Worm (Caenorhabditis elegans) whole organism, L2 larva: ENCODE data around the gene C49G7.12.

ENCODE experiments used
- F13H6.1 ChIP-seq: sonication (generic microtip); optimal IDR thresholded peaks from 2 replicates; lab custom pipeline; 2016; ENCODE audit warnings: missing genetic modification characterization, missing compliant biosample characterization
- R02D3.7 ChIP-seq: fragments of 150-350 bp; optimal IDR thresholded peaks from 2 replicates; lab custom pipeline; 2014; ENCODE audit warnings: missing biosample characterization, missing genetic modification characterization
- Y55F3AM.14 ChIP-seq: fragments of 200-800 bp; sonication (Bioruptor generic); optimal IDR thresholded peaks from 2 replicates; lab custom pipeline; 2018; ENCODE audit warnings: mild to moderate bottlenecking, missing genetic modification characterization, missing compliant biosample characterization
- ZK546.5 ChIP-seq: sonication (generic microtip); optimal IDR thresholded peaks from 2 replicates; lab custom pipeline; 2017; ENCODE audit warnings: missing biosample characterization, missing genetic modification characterization
- alr-1 ChIP-seq: fragments of 150-350 bp; optimal IDR thresholded peaks from 2 replicates; lab custom pipeline; 2014; ENCODE audit warnings: missing biosample characterization, missing genetic modification characterization
- aly-2 ChIP-seq: fragments of 150-350 bp; optimal IDR thresholded peaks from 2 replicates; lab custom pipeline; 2014; ENCODE audit warnings: missing biosample characterization, missing genetic modification characterization
- ama-1 ChIP-seq: fragments of 150-350 bp; optimal IDR thresholded peaks from 2 replicates; lab custom pipeline; 2018; ENCODE audit warnings: inconsistent platforms
- blmp-1 ChIP-seq: sonication (generic microtip); optimal IDR thresholded peaks from 2 replicates; lab custom pipeline; 2017; ENCODE audit warnings: missing genetic modification characterization, mild to moderate bottlenecking, missing compliant biosample characterization, antibody characterized with exemption, moderate library complexity; ENCODE audit not compliant: insufficient read depth
- ceh-16 ChIP-seq: fragments of 150-350 bp; optimal IDR thresholded peaks from 2 replicates; lab custom pipeline; 2014; ENCODE audit warnings: missing biosample characterization, missing genetic modification characterization
- ceh-82 ChIP-seq: fragments of 150-350 bp; optimal IDR thresholded peaks from 2 replicates; lab custom pipeline; 2014; ENCODE audit warnings: missing biosample characterization, missing genetic modification characterization
- crh-2 ChIP-seq: sonication (generic microtip); optimal IDR thresholded peaks from 2 replicates; lab custom pipeline; 2017; ENCODE audit warnings: missing biosample characterization, missing genetic modification characterization
- dmd-4 ChIP-seq: sonication (generic microtip); optimal IDR thresholded peaks from 2 replicates; lab custom pipeline; 2017; ENCODE audit warnings: missing biosample characterization, missing genetic modification characterization
- elt-1 ChIP-seq: fragments of 150-350 bp; optimal IDR thresholded peaks from 2 replicates; lab custom pipeline; 2014; ENCODE audit warnings: missing biosample characterization, missing genetic modification characterization
- elt-3 ChIP-seq: sonication (generic microtip); optimal IDR thresholded peaks from 2 replicates; lab custom pipeline; 2017; ENCODE audit warnings: missing biosample characterization, missing genetic modification characterization
- gmeb-1 ChIP-seq: fragments of 150-350 bp; optimal IDR thresholded peaks from 2 replicates; lab custom pipeline; 2014; ENCODE audit warnings: missing biosample characterization, missing genetic modification characterization
- lin-11 ChIP-seq: fragments of 150-350 bp; sonication (generic microtip); optimal IDR thresholded peaks from 2 replicates; lab custom pipeline; 2014; ENCODE audit warnings: missing biosample characterization, missing genetic modification characterization, inconsistent platforms, mixed read lengths
- lin-13 ChIP-seq: fragments of 150-350 bp; optimal IDR thresholded peaks from 2 replicates; lab custom pipeline; 2014; ENCODE audit warnings: missing biosample characterization, missing genetic modification reagents, missing genetic modification characterization
- lin-39 ChIP-seq: fragments of 150-350 bp; optimal IDR thresholded peaks from 2 replicates; lab custom pipeline; 2014; ENCODE audit warnings: missing biosample characterization, missing genetic modification reagents, missing genetic modification characterization
- lsy-2 ChIP-seq, 2 experiments: fragments of 150-350 bp in 1 of 2; sonication (generic microtip) in 1 of 2; optimal IDR thresholded peaks; 2 replicates each; lab custom pipeline; 2014 to 2017; ENCODE audit warnings: missing biosample characterization in 2 of 2, missing genetic modification characterization in 2 of 2
- mab-5 ChIP-seq: fragments of 150-350 bp; optimal IDR thresholded peaks from 2 replicates; lab custom pipeline; 2014; ENCODE audit warnings: missing biosample characterization, missing genetic modification characterization
- mbf-1 ChIP-seq: sonication (generic microtip); optimal IDR thresholded peaks from 2 replicates; lab custom pipeline; 2017; ENCODE audit warnings: missing biosample characterization, missing genetic modification characterization
- mdl-1 ChIP-seq, 2 experiments: fragments of 150-350 bp in 1 of 2; sonication (generic microtip) in 1 of 2; optimal IDR thresholded peaks; 2 replicates each; lab custom pipeline; 2017; ENCODE audit warnings: missing biosample characterization in 2 of 2, missing genetic modification characterization in 2 of 2
- nhr-10 ChIP-seq: sonication (generic microtip); optimal IDR thresholded peaks from 2 replicates; lab custom pipeline; 2017; ENCODE audit warnings: missing biosample characterization, missing genetic modification characterization
- nhr-11 ChIP-seq: fragments of 150-350 bp; optimal IDR thresholded peaks from 2 replicates; lab custom pipeline; 2014; ENCODE audit warnings: missing biosample characterization, missing genetic modification characterization
- nhr-12 ChIP-seq: fragments of 150-350 bp; optimal IDR thresholded peaks from 2 replicates; lab custom pipeline; 2014; ENCODE audit warnings: missing biosample characterization, missing genetic modification characterization
- nhr-21 ChIP-seq: fragments of 150-350 bp; optimal IDR thresholded peaks from 2 replicates; lab custom pipeline; 2014; ENCODE audit warnings: missing biosample characterization, missing genetic modification characterization
- nhr-23 ChIP-seq: fragments of 150-350 bp; optimal IDR thresholded peaks from 2 replicates; lab custom pipeline; 2014; ENCODE audit warnings: missing biosample characterization, missing genetic modification reagents, missing genetic modification characterization
- nhr-237 ChIP-seq: fragments of 150-350 bp; optimal IDR thresholded peaks from 2 replicates; lab custom pipeline; 2014; ENCODE audit warnings: missing biosample characterization, missing genetic modification characterization
- nhr-25 ChIP-seq: fragments of 150-350 bp; sonication (generic microtip); optimal IDR thresholded peaks from 3 replicates; lab custom pipeline; 2014; ENCODE audit warnings: missing biosample characterization, missing genetic modification characterization
- nhr-6 ChIP-seq: fragments of 150-350 bp; optimal IDR thresholded peaks from 2 replicates; lab custom pipeline; 2014; ENCODE audit warnings: missing biosample characterization, missing genetic modification characterization
- nhr-77 ChIP-seq: fragments of 150-350 bp; optimal IDR thresholded peaks from 2 replicates; lab custom pipeline; 2014; ENCODE audit warnings: missing biosample characterization, missing genetic modification characterization
- peb-1 ChIP-seq: fragments of 150-350 bp; optimal IDR thresholded peaks from 2 replicates; lab custom pipeline; 2014; ENCODE audit warnings: missing biosample characterization, missing genetic modification characterization
- sem-4 ChIP-seq: fragments of 150-350 bp; optimal IDR thresholded peaks from 2 replicates; lab custom pipeline; 2014; ENCODE audit warnings: missing biosample characterization, missing genetic modification reagents, missing genetic modification characterization
- skn-1 ChIP-seq: sonication (generic microtip); optimal IDR thresholded peaks from 2 replicates; lab custom pipeline; 2017; ENCODE audit warnings: missing biosample characterization, missing genetic modification characterization
- sma-3 ChIP-seq: sonication (generic microtip); optimal IDR thresholded peaks from 2 replicates; lab custom pipeline; 2016; ENCODE audit warnings: missing genetic modification reagents, missing genetic modification characterization, missing compliant biosample characterization
- sma-9 ChIP-seq, 2 experiments: fragments of 150-350 bp in 1 of 2; sonication (generic microtip) in 1 of 2; optimal IDR thresholded peaks; 2 replicates each; lab custom pipeline; 2014 to 2016; ENCODE audit warnings: missing genetic modification characterization in 2 of 2, mild to moderate bottlenecking in 1 of 2, missing biosample characterization in 1 of 2, missing compliant biosample characterization in 1 of 2, missing genetic modification reagents in 1 of 2, moderate library complexity in 1 of 2
- snpc-4 ChIP-seq: fragments of 150-350 bp; optimal IDR thresholded peaks from 2 replicates; lab custom pipeline; 2014; ENCODE audit warnings: missing biosample characterization, missing genetic modification characterization
- unc-39 ChIP-seq: fragments of 150-350 bp; optimal IDR thresholded peaks from 2 replicates; lab custom pipeline; 2014; ENCODE audit warnings: missing biosample characterization, missing genetic modification characterization
- unc-55 ChIP-seq: fragments of 150-350 bp; sonication (generic microtip); optimal IDR thresholded peaks from 3 replicates; lab custom pipeline; 2014; ENCODE audit warnings: missing biosample characterization, missing genetic modification reagents, missing genetic modification characterization
- unc-62 ChIP-seq: fragments of 150-350 bp; optimal IDR thresholded peaks from 2 replicates; lab custom pipeline; 2014; ENCODE audit warnings: missing biosample characterization, missing genetic modification reagents, missing genetic modification characterization
- zag-1 ChIP-seq: fragments of 150-350 bp; optimal IDR thresholded peaks from 2 replicates; lab custom pipeline; 2014; ENCODE audit warnings: missing biosample characterization, missing genetic modification characterization
- ztf-1 ChIP-seq: fragments of 200-800 bp; sonication (Bioruptor generic); conservative IDR thresholded peaks from 2 replicates; pipeline ENCODE4 v1.3.6; 2022; ENCODE audit warnings: missing genetic modification characterization, missing compliant biosample characterization

Gene C49G7.12

DNA sequence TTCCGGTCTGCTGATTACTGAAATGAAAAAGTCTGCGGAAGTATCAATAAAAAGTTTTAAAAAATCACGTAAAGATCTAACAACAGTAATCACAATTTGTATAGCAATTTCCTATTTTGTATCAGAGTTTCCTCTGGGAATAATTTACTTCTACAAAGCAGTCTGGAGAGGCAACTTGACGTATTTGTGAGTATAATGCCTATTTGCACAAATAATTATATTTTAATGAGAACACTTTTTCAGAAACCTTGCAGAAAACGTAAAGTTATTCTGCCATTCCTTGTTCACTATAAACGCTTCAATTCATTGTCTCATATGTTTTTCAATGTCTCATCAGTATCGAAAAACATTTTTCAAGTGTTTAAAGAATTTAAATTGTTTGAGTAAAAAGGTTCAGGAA is 19.6 kb upstream of the C49G7.12 start:
- TF ChIP-seq nhr-77 (tag; lab: Kevin White, UChicago) (no peak), nhr-12 (tag; lab: Kevin White, UChicago) (no peak), ztf-1 (no peak), lsy-2 (tag; optimal IDR thresholded peaks at IDR 0.05; lab: Kevin White, UChicago) (no peak), nhr-25 (tag; lab: Kevin White, UChicago) (no peak), dmd-4 (tag; lab: Kevin White, UChicago) (no peak), ama-1 (lab: Kevin White, UChicago) (no peak), snpc-4 (tag; lab: Kevin White, UChicago) (no peak), nhr-11 (tag; lab: Kevin White, UChicago) (no peak), ZK546.5 (no peak), ceh-16 (tag; lab: Kevin White, UChicago) (no peak), sma-9 (GFP tag; optimal IDR thresholded peaks at IDR 0.05; lab: Kevin White, UChicago) (no peak), sma-9 (tag; optimal IDR thresholded peaks at IDR 0.05; lab: Kevin White, UChicago) (no peak), aly-2 (tag; lab: Kevin White, UChicago) (no peak), nhr-21 (no peak)
- TF ChIP-seq, all 48 proteins: peak for 0

DNA sequence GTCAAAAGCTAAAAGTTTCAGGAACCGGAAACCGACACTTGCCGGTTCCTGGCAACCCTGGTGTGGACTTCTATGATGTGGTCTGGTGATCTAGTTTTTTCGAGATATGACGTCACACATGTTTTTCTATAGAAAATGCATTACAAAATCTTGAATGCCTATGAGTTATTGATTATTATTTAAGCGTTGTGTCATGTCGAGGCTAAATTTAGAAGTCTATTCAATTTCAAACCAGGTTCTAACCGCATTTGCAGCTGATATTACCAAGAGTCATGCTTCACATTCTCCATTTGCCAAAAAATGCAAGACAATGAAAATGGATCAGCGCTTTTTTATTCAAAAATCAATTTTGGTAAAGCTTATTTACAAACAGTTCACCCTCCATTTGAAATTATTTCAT is 19.0 kb upstream of the C49G7.12 start, which contains the start of gene K09D9.3:
TSS of gene K09D9.3 (plus strand) at position 301 of the 400 bp plus-strand sequence.
- TF ChIP-seq nhr-21 (no peak), ztf-1 (no peak), mbf-1 (tag; lab: Kevin White, UChicago) (no peak), R02D3.7 (tag; lab: Kevin White, UChicago) (no peak), sma-3 (GFP tag; lab: Kevin White, UChicago) (no peak), ceh-16 (tag; lab: Kevin White, UChicago) (no peak)

DNA sequence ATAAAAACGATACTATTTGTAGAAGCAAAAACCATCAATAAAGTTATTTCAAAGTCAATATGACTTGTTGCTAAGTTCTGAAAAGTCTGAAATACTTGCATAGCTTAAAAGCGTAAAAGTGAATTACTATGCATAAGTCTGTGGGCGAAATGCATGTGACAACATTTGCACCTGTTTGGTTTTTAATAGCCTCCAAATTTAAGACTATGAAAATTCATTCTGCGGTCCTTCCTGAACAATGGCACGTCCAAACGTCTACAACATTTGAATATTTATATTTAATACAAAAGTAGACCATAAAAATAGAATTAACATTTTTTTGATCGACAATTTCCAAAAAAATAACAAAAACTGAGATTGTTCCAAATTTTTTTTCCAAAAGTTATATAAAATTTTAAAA is 16.4 kb upstream of the C49G7.12 start, which contains the start of gene K09D9.14:
TSS of gene K09D9.14 (minus strand) at position 101 of the 400 bp plus-strand sequence.
- TF ChIP-seq sma-3 (GFP tag; lab: Kevin White, UChicago) (no peak), nhr-10 (tag; lab: Kevin White, UChicago) (no peak), ama-1 (lab: Kevin White, UChicago) (no peak), gmeb-1 (tag; lab: Kevin White, UChicago) (no peak), nhr-237 (tag; lab: Kevin White, UChicago) (no peak), peb-1 (no peak), R02D3.7 (tag; lab: Kevin White, UChicago) (no peak), snpc-4 (tag; lab: Kevin White, UChicago) (no peak)

DNA sequence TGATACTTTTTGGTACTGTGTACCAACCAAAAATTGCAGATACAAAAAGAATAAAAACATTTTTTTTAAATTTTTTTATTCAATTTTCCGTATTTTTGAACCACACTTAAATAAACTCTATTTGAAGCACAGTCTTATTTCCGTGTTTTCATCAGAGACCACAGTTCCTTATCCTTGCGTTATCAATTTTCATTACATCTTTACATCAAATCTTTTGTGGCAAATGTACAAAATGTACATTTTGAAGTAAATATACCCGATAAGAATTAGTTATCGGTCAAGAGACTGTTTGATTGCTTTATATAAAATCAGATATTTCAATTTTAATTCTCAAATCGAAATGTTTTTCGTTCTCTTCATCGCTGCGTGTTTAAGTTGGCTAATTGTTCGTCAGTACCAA is 15.9 kb upstream of the C49G7.12 start, which contains the start of gene cyp-35A3:
TSS of gene cyp-35A3 (plus strand) at position 301 of the 400 bp plus-strand sequence.
- TF ChIP-seq ama-1 (lab: Kevin White, UChicago) (no peak), elt-3 (tag; lab: Kevin White, UChicago) (no peak), blmp-1 (no peak), alr-1 (no peak), snpc-4 (tag; lab: Kevin White, UChicago) (no peak), sma-3 (GFP tag; lab: Kevin White, UChicago) (no peak)

DNA sequence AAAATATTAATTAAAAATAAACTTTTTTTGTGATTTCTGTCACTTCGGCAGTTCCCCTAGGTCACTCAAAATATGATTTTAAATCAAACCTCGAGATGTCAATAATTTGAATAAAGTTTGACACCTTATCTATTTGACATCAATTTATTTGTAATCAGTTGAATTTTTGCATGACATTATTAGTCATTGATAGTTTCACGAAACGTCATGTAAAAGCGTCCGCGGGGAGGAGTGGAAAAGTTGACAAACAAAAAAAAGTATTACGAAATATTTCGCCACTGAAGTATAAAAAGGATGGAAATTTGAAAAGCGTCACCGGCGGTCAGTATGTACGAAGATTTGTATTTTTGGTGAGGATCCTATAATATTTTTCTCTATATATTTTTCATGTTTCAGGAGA is 13.4 kb upstream of the C49G7.12 start, which contains the start of gene K09D9.1:
TSS of gene K09D9.1 (plus strand) at position 271 of the 400 bp plus-strand sequence.
- TF ChIP-seq skn-1 (tag; lab: Kevin White, UChicago) = peak; percentile 67
- no peak for TF ChIP-seq unc-39 (tag; lab: Kevin White, UChicago)
- TF ChIP-seq mab-5 (tag; lab: Kevin White, UChicago) = no peak
- no peak for TF ChIP-seq ztf-1
- TF ChIP-seq lin-11 (tag; lab: Kevin White, UChicago) = no peak
- TF ChIP-seq ceh-82 (tag; lab: Kevin White, UChicago) = no peak
- no peak for TF ChIP-seq ZK546.5
- TF ChIP-seq zag-1 (tag; lab: Kevin White, UChicago) = no peak
- no peak for TF ChIP-seq F13H6.1 (tag; lab: Kevin White, UChicago)
- no peak for TF ChIP-seq nhr-12 (tag; lab: Kevin White, UChicago)
- TF ChIP-seq gmeb-1 (tag; lab: Kevin White, UChicago) = peak; percentile 46
- peak; percentile 34 for TF ChIP-seq crh-2 (tag; lab: Kevin White, UChicago)
- TF ChIP-seq nhr-10 (tag; lab: Kevin White, UChicago) = no peak
- no peak for TF ChIP-seq lin-39 (tag; lab: Kevin White, UChicago)
- TF ChIP-seq lin-13 (GFP tag; lab: Kevin White, UChicago) = no peak
- no peak for TF ChIP-seq ama-1 (lab: Kevin White, UChicago)
- TF ChIP-seq nhr-77 (tag; lab: Kevin White, UChicago) = no peak
- no peak for TF ChIP-seq Y55F3AM.14 (GFP tag; lab: Kevin White, UChicago)
- no peak for TF ChIP-seq nhr-25 (tag; lab: Kevin White, UChicago)
- no peak for TF ChIP-seq elt-3 (tag; lab: Kevin White, UChicago)
- no peak for TF ChIP-seq sem-4 (tag; lab: Kevin White, UChicago)
- TF ChIP-seq blmp-1 = no peak
- TF ChIP-seq elt-1 (tag; lab: Kevin White, UChicago) = no peak
- no peak for TF ChIP-seq nhr-23 (tag; lab: Kevin White, UChicago)
- no peak for TF ChIP-seq nhr-11 (tag; lab: Kevin White, UChicago)
- no peak for TF ChIP-seq unc-55 (GFP tag; lab: Kevin White, UChicago)
- TF ChIP-seq mdl-1 (tag; optimal IDR thresholded peaks at IDR 0.05; lab: Kevin White, UChicago) = no peak
- TF ChIP-seq mbf-1 (tag; lab: Kevin White, UChicago) = no peak
- no peak for TF ChIP-seq peb-1
- TF ChIP-seq sma-3 (GFP tag; lab: Kevin White, UChicago) = no peak
- TF ChIP-seq sma-9 (GFP tag; optimal IDR thresholded peaks at IDR 0.05; lab: Kevin White, UChicago) = peak; percentile 59
- TF ChIP-seq sma-9 (tag; optimal IDR thresholded peaks at IDR 0.05; lab: Kevin White, UChicago) = no peak
- TF ChIP-seq unc-62 (GFP tag; lab: Kevin White, UChicago) = no peak
- no peak for TF ChIP-seq nhr-21
- no peak for TF ChIP-seq nhr-6
